Fruit fly (Drosophila melanogaster): ENCODE measurements around the gene CG7376.

The CG7376 gene

DNA sequence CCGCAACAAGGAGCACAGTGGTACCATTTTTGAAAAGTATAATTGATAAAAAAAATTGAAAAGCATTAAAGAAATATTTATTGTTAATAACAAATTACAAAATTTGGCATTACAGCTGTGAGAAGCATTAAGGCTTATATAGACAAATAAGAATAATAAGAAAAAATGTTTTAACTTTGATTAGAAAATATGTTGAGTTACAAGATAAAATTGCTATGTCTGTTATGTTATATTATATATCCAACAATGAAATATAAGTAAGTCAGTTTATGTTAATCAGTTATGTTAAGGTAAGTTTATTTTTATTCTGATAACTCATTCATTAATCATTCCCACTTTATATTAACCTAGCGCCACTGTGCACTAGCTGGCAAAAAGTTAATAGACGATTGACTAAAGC is 14.2 kb upstream of the CG7376 start (continued):
- no peak for TF ChIP-seq run (tag; optimal IDR thresholded peaks at IDR 0.05)
- no peak for TF ChIP-seq toy (GFP tag; IDR thresholded peaks at IDR 0.05)
- peak; percentile 35 for TF ChIP-seq D19A (tag; optimal IDR thresholded peaks at IDR 0.05)
- TF ChIP-seq CG4424 (GFP tag; optimal IDR thresholded peaks at IDR 0.05): peak; percentile 7
- peak; percentile 43 for TF ChIP-seq CG10267 (tag; optimal IDR thresholded peaks at IDR 0.05)
- peak; percentile 71 for TF ChIP-seq CG18262 (tag; optimal IDR thresholded peaks at IDR 0.05)
- TF ChIP-seq mirr (GFP tag; optimal IDR thresholded peaks at IDR 0.05): no peak
- no peak for TF ChIP-seq MBD-R2 (GFP tag; IDR thresholded peaks at IDR 0.05)
- no peak for TF ChIP-seq CG7987 (GFP tag; optimal IDR thresholded peaks at IDR 0.05)
- TF ChIP-seq ham (GFP tag; IDR thresholded peaks at IDR 0.05): no peak
- TF ChIP-seq ranshi (GFP tag; IDR thresholded peaks at IDR 0.05): no peak
- TF ChIP-seq CG6254 (GFP tag; optimal IDR thresholded peaks at IDR 0.05): no peak
- TF ChIP-seq seq (GFP tag; IDR thresholded peaks at IDR 0.05): no peak
- TF ChIP-seq CG10979 (tag; optimal IDR thresholded peaks at IDR 0.05): peak; percentile 68
- peak; percentile 60 for TF ChIP-seq gem (tag; optimal IDR thresholded peaks at IDR 0.05)
- TF ChIP-seq salm (tag; optimal IDR thresholded peaks at IDR 0.05): no peak
- TF ChIP-seq grau (tag; optimal IDR thresholded peaks at IDR 0.05): peak; percentile 23
- no peak for TF ChIP-seq D (optimal IDR thresholded peaks at IDR 0.05)
- peak; percentile 0 for TF ChIP-seq D (GFP tag; optimal IDR thresholded peaks at IDR 0.05)
- TF ChIP-seq da (GFP tag; optimal IDR thresholded peaks at IDR 0.05): no peak
- no peak for TF ChIP-seq CG42726 (GFP tag; IDR thresholded peaks at IDR 0.05; ENCODE audit: partially characterized antibody)
- no peak for TF ChIP-seq CG32532 (GFP tag; IDR thresholded peaks at IDR 0.05)
- peak; percentile 9 for TF ChIP-seq CG8388 (GFP tag; optimal IDR thresholded peaks at IDR 0.05)
- no peak for TF ChIP-seq CG10543 (GFP tag; optimal IDR thresholded peaks at IDR 0.05)
- peak; percentile 64 for TF ChIP-seq dmrt11E (tag; optimal IDR thresholded peaks at IDR 0.05)
- no peak for TF ChIP-seq CG11695 (GFP tag; IDR thresholded peaks at IDR 0.05)
- 0 out of 3 replicates have a peak, but pooled peaks have one; percentile 20 for TF ChIP-seq row (GFP tag; IDR thresholded peaks at IDR 0.05)
- peak; percentile 16 for TF ChIP-seq trem (tag; optimal IDR thresholded peaks at IDR 0.05)
- no peak for TF ChIP-seq pita (GFP tag; optimal IDR thresholded peaks at IDR 0.05)
- TF ChIP-seq z (GFP tag; IDR thresholded peaks at IDR 0.05): no peak
- TF ChIP-seq CG12104 (GFP tag; optimal IDR thresholded peaks at IDR 0.05): no peak
- TF ChIP-seq CG17359 (tag; optimal IDR thresholded peaks at IDR 0.05): peak; percentile 2
- no peak for TF ChIP-seq CG32767 (GFP tag; IDR thresholded peaks at IDR 0.05)
- peak; percentile 33 for TF ChIP-seq Ssrp (tag; optimal IDR thresholded peaks at IDR 0.05)
- TF ChIP-seq CG31441 (GFP tag; IDR thresholded peaks at IDR 0.05): peak; percentile 59
- no peak for TF ChIP-seq cg (GFP tag; optimal IDR thresholded peaks at IDR 0.05)
- TF ChIP-seq fd96Cb (tag; optimal IDR thresholded peaks at IDR 0.05): peak; percentile 1
- TF ChIP-seq danr (GFP tag; IDR thresholded peaks at IDR 0.05): no peak
- TF ChIP-seq ems (GFP tag; optimal IDR thresholded peaks at IDR 0.05): no peak
- TF ChIP-seq Deaf1 (tag; optimal IDR thresholded peaks at IDR 0.05): peak; percentile 1
- peak; percentile 43 for TF ChIP-seq CG7556 (GFP tag; optimal IDR thresholded peaks at IDR 0.05)
- no peak for TF ChIP-seq mam (GFP tag; optimal IDR thresholded peaks at IDR 0.05)
- no peak for TF ChIP-seq inv (GFP tag; IDR thresholded peaks at IDR 0.05; ENCODE audit: partially characterized antibody)
- no peak for TF ChIP-seq CG18011 (GFP tag; optimal IDR thresholded peaks at IDR 0.05)
- no peak for TF ChIP-seq Six4 (GFP tag; optimal IDR thresholded peaks at IDR 0.05)
- TF ChIP-seq CG12391 (tag; optimal IDR thresholded peaks at IDR 0.05): peak; percentile 47
- peak; percentile 26 for TF ChIP-seq CoRest (tag; optimal IDR thresholded peaks at IDR 0.05)
- no peak for TF ChIP-seq sd (tag; optimal IDR thresholded peaks at IDR 0.05)
- no peak for TF ChIP-seq CG10147 (GFP tag; optimal IDR thresholded peaks at IDR 0.05)
- no peak for TF ChIP-seq HLHmδ (GFP tag; optimal IDR thresholded peaks at IDR 0.05)
- peak; percentile 39 for TF ChIP-seq phol (tag; optimal IDR thresholded peaks at IDR 0.05)
